Fruit fly (Drosophila melanogaster) whole organism, embryonic: ENCODE data around the gene raw.

Source experiments
- CG11560 ChIP-seq: fragments of 200-800 bp; sonication (Bioruptor generic); IDR thresholded peaks from 3 replicates; pipeline ENCODE4 v1.3.6; 2022; ENCODE audit warnings: missing biosample characterization, missing genetic modification characterization
- CG15696 ChIP-seq: fragments of 200-800 bp; sonication (Bioruptor generic); optimal IDR thresholded peaks from 2 replicates; lab custom pipeline; 2019; ENCODE audit warnings: missing biosample characterization, mild to moderate bottlenecking, missing genetic modification characterization, moderate library complexity
- CG3281 ChIP-seq: fragments of 200-800 bp; sonication (Bioruptor generic); optimal IDR thresholded peaks from 3 replicates; lab custom pipeline; 2017; ENCODE audit warnings: missing biosample characterization, mild to moderate bottlenecking, missing genetic modification characterization
- Dfd ChIP-seq, 2 experiments: fragments of >200 bp; optimal IDR thresholded peaks; 2 replicates each; lab custom pipeline; 2017; ENCODE audit warnings: missing biosample characterization in 2 of 2, missing genetic modification characterization in 2 of 2
- Dip2 ChIP-seq: fragments of 200-800 bp; sonication (Bioruptor generic); IDR thresholded peaks from 2 replicates; pipeline ENCODE4 v1.3.6; 2022; ENCODE audit warnings: missing biosample characterization, missing genetic modification characterization
- az2 ChIP-seq: fragments of 200-800 bp; sonication (Bioruptor generic); optimal IDR thresholded peaks from 3 replicates; lab custom pipeline; 2016; ENCODE audit warnings: missing biosample characterization, missing genetic modification characterization
- lilli ChIP-seq: fragments of 200-800 bp; sonication (Bioruptor generic); optimal IDR thresholded peaks from 3 replicates; lab custom pipeline; 2016; ENCODE audit warnings: missing biosample characterization, missing genetic modification characterization
- prd ChIP-seq, 3 experiments: fragments of >200 bp in 2 of 3; fragments of 200-800 bp in 1 of 3; sonication (Bioruptor generic) in 1 of 3; optimal IDR thresholded peaks in 2 of 3; IDR thresholded peaks in 1 of 3; 2 replicates in 2 of 3; 3 replicates in 1 of 3; pipeline versions ENCODE4 v1.3.6 to Lab custom; 2017 to 2022; ENCODE audit warnings: missing biosample characterization in 1 of 3, missing genetic modification characterization in 1 of 3

dm6 chr2L:8690913-8691291 is 49.6 kb downstream of the raw start:
- TF ChIP-seq CG11560 (tag; lab: Robert Waterston, UW) (no peak), Dip2 (GFP tag; lab: Robert Waterston, UW) (no peak), CG15696 (tag; lab: Kevin White, UChicago) (no peak), CG3281 (GFP tag; lab: Kevin White, UChicago) (no peak), lilli (no peak), az2 (GFP tag; lab: Kevin White, UChicago) (no peak), Dfd (GFP tag; optimal IDR thresholded peaks at IDR 0.05; lab: Kevin White, UChicago) (no peak), prd (optimal IDR thresholded peaks at IDR 0.05; lab: Kevin White, UChicago) (no peak), prd (GFP tag; IDR thresholded peaks at IDR 0.05; lab: Robert Waterston, UW) (no peak)
